Fruit fly (Drosophila melanogaster): ENCODE data around the gene IPIP.

- TF ChIP-seq h (optimal IDR thresholded peaks at IDR 0.05): no peak
- TF ChIP-seq psq (optimal IDR thresholded peaks at IDR 0.05): no peak
- no peak for TF ChIP-seq Myc (optimal IDR thresholded peaks at IDR 0.05)
- TF ChIP-seq ttk (optimal IDR thresholded peaks at IDR 0.05): no peak
Observed at dm6 chr2L:6075345-6075744, 27.5 kb downstream of the IPIP start.
